Worm (Caenorhabditis elegans): ENCODE measurements around the gene T22G5.1.
A peak's percentile ranks its signal among the peaks of the same experiment; 100 is the strongest.

T22G5.1 gene

DNA sequence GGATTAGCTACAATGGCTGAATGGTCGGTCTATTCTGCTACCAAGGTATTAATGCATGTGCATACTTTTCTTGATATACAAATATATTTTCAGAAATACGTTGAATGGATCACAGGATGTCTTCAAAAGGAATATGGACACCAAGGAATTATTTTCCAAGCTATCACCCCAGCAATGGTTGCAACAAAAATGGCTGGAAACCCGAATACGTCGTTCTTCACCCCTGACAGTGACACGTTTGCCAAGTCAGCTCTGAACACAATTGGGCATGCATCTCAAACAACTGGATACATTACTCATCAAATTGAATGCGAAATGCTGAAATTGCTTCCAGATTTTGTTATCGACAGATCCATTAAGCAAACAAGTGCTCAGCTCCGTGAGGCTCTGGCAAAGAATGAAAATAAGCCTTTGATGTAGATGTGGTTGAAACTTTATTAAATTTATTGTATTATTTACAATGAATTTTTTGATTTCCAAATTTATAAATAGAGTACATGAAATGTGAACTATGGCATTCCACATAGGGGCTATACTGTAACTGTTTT lies 31.0 kb downstream of the T22G5.1 start (continued):
- TF ChIP-seq snpc-3.4 (tag; optimal IDR thresholded peaks at IDR 0.05) = no peak
- TF ChIP-seq F22D6.2 (tag; optimal IDR thresholded peaks at IDR 0.05) = peak; percentile 56
- TF ChIP-seq him-1 (tag; optimal IDR thresholded peaks at IDR 0.05) = no peak
- peak; percentile 92 for TF ChIP-seq chd-7 (tag; optimal IDR thresholded peaks at IDR 0.05)
- TF ChIP-seq ceh-79 (tag; optimal IDR thresholded peaks at IDR 0.05) = no peak
- peak; percentile 54; the same call in 1 of the 2 replicates for TF ChIP-seq Y67H2A.10 (GFP tag; conservative IDR thresholded peaks at IDR 0.05)

DNA sequence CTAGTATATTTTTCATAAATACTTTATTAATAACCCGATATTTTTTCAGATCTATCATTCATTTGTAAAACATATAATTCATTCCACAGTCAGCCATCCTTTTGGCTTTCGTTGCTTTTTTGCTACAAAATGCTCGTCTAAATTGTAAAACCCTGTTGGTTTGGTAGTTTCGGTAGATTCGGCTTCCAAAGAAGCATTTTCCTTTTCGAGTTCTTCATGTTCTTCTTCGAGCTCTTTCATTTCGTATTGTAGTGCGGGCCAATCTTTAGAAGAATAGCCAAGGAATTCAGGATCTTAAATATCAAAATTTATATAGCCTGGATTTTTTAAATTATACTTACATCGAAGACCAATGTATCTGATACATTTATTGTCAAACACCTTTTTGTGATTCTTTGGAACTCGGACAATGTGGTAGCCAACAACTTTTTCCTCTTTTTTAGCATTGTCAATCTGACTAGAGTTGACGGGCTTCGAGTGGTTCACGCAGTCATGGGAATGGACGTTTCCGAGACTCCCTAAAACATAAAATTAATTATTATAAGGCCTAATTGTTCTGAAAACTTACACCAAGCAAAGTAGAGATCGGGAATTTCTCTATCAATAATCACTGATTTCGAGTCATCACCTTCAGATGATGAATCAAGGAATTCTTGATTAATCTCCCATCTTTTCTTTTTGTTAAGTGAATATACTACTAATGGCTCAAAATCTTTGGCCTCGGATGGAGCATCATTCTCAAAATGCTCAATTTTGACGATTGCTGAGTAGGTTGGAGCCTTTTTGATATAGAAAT lies 31.7 kb downstream of the T22G5.1 start:
- TF ChIP-seq K12H6.12 (tag; optimal IDR thresholded peaks at IDR 0.05) = no peak
- TF ChIP-seq lin-40 (tag; optimal IDR thresholded peaks at IDR 0.05) = no peak
- no peak for TF ChIP-seq egrh-3 (GFP tag; IDR thresholded peaks at IDR 0.05)
- TF ChIP-seq lsl-1 (GFP tag; optimal IDR thresholded peaks at IDR 0.05) = no peak
- TF ChIP-seq nhr-120 (GFP tag; IDR thresholded peaks at IDR 0.05) = no peak
- TF ChIP-seq F52B5.7 (tag; optimal IDR thresholded peaks at IDR 0.05) = no peak
- no peak for TF ChIP-seq sea-2 (GFP tag; IDR thresholded peaks at IDR 0.05)
- TF ChIP-seq attf-6 (GFP tag; IDR thresholded peaks at IDR 0.05) = no peak; the same call in 1 of the 2 replicates
- TF ChIP-seq repo-1 (tag; optimal IDR thresholded peaks at IDR 0.05) = no peak
- TF ChIP-seq ztf-28 (GFP tag; IDR thresholded peaks at IDR 0.05) = peak; percentile 33; the same call in 1 of the 2 replicates
- no peak for TF ChIP-seq atf-7 (tag; optimal IDR thresholded peaks at IDR 0.05)
- no peak for TF ChIP-seq Y67H2A.10 (GFP tag; conservative IDR thresholded peaks at IDR 0.05)
- peak; percentile 7; the same call in 1 of the 2 replicates for TF ChIP-seq Y56A3A.18 (GFP tag; IDR thresholded peaks at IDR 0.05)
- TF ChIP-seq F37B4.10 (GFP tag; IDR thresholded peaks at IDR 0.05) = no peak
- TF ChIP-seq ceh-40 (GFP tag; IDR thresholded peaks at IDR 0.05) = no peak
- TF ChIP-seq dox-1 (GFP tag; IDR thresholded peaks at IDR 0.05) = peak; percentile 57
- TF ChIP-seq B0261.1 (tag; optimal IDR thresholded peaks at IDR 0.05) = no peak
- no peak for TF ChIP-seq egl-44 (GFP tag; IDR thresholded peaks at IDR 0.05)
- TF ChIP-seq B0035.1 (tag; optimal IDR thresholded peaks at IDR 0.05) = no peak
- TF ChIP-seq ztf-22 (GFP tag; optimal IDR thresholded peaks at IDR 0.05) = no peak
- TF ChIP-seq let-607 (tag; optimal IDR thresholded peaks at IDR 0.05) = no peak
- TF ChIP-seq pha-4 (tag; optimal IDR thresholded peaks at IDR 0.05) = no peak
- TF ChIP-seq hsf-1 (GFP tag; IDR thresholded peaks at IDR 0.05) = no peak
- no peak for TF ChIP-seq hlh-26 (GFP tag; conservative IDR thresholded peaks at IDR 0.05)
- TF ChIP-seq sdz-38 (tag; optimal IDR thresholded peaks at IDR 0.05) = no peak
- no peak for TF ChIP-seq egl-18 (GFP tag; IDR thresholded peaks at IDR 0.05)
- TF ChIP-seq Y95B8A.8 (GFP tag; IDR thresholded peaks at IDR 0.05) = peak; percentile 71; the same call in 1 of the 2 replicates
- TF ChIP-seq ztf-26 (tag; optimal IDR thresholded peaks at IDR 0.05) = no peak
- no peak for TF ChIP-seq snpc-1.1 (tag; optimal IDR thresholded peaks at IDR 0.05; ENCODE audit: insufficient read depth)
- TF ChIP-seq rpc-1 (optimal IDR thresholded peaks at IDR 0.05) = no peak
- TF ChIP-seq rpc-1 (tag; optimal IDR thresholded peaks at IDR 0.05) = no peak
- TF ChIP-seq ama-1 (optimal IDR thresholded peaks at IDR 0.05) = peak; percentile 53
- TF ChIP-seq ama-1 (GFP tag; optimal IDR thresholded peaks at IDR 0.05) = no peak
- no peak for TF ChIP-seq die-1 (tag; optimal IDR thresholded peaks at IDR 0.05)
- no peak for TF ChIP-seq F10E7.11 (tag; optimal IDR thresholded peaks at IDR 0.05)
- TF ChIP-seq cebp-2 (GFP tag; IDR thresholded peaks at IDR 0.05) = no peak
- peak; percentile 6; the same call in 1 of the 2 replicates for TF ChIP-seq Y79H2A.3 (GFP tag; conservative IDR thresholded peaks at IDR 0.05)
- no peak for TF ChIP-seq nhr-27 (tag; optimal IDR thresholded peaks at IDR 0.05)
- TF ChIP-seq lin-26 (GFP tag; IDR thresholded peaks at IDR 0.05) = no peak
- TF ChIP-seq cebp-1 (GFP tag; IDR thresholded peaks at IDR 0.05) = no peak
- peak; percentile 29 for TF ChIP-seq cebp-1 (tag; optimal IDR thresholded peaks at IDR 0.05)
- peak; percentile 1 for TF ChIP-seq athp-1 (tag; optimal IDR thresholded peaks at IDR 0.05)

All from whole organism, young adult.